Worm (Caenorhabditis elegans): ENCODE results near the gene cnc-1.

Gene cnc-1

ce11 chrV:1460069-1460468, 16.0 kb upstream of the cnc-1 start, which contains the start of gene hacd-1:
TSS of gene hacd-1 (plus strand) at chrV:1460369.
- no peak for TF ChIP-seq zip-8 (tag; optimal IDR thresholded peaks at IDR 0.05)
- no peak for TF ChIP-seq pha-4 (tag; optimal IDR thresholded peaks at IDR 0.05)
- no peak for TF ChIP-seq cnd-1 (tag; optimal IDR thresholded peaks at IDR 0.05)
- TF ChIP-seq nhr-28 (tag; optimal IDR thresholded peaks at IDR 0.05): no peak
- no peak for TF ChIP-seq unc-62 (GFP tag; optimal IDR thresholded peaks at IDR 0.05)
- TF ChIP-seq lin-32 (GFP tag; optimal IDR thresholded peaks at IDR 0.05): no peak
- no peak for TF ChIP-seq elt-1 (tag; optimal IDR thresholded peaks at IDR 0.05; ENCODE audit: borderline replicate concordance, insufficient read depth)
- TF ChIP-seq mab-5 (tag; optimal IDR thresholded peaks at IDR 0.05): no peak
- TF ChIP-seq M03D4.4 (tag; optimal IDR thresholded peaks at IDR 0.05): no peak
- TF ChIP-seq ceh-83 (GFP tag; optimal IDR thresholded peaks at IDR 0.05): no peak
- no peak for TF ChIP-seq nhr-12 (tag; optimal IDR thresholded peaks at IDR 0.05)
- no peak for TF ChIP-seq unc-120 (tag; optimal IDR thresholded peaks at IDR 0.05; ENCODE audit: poor library complexity, severe bottlenecking)
- no peak for TF ChIP-seq sptf-1 (tag; optimal IDR thresholded peaks at IDR 0.05)
- no peak for TF ChIP-seq nhr-237 (tag; optimal IDR thresholded peaks at IDR 0.05)
- no peak for TF ChIP-seq mls-2 (tag; optimal IDR thresholded peaks at IDR 0.05)

- no peak for TF ChIP-seq unc-62 (GFP tag; optimal IDR thresholded peaks at IDR 0.05)
- TF ChIP-seq lin-13 (tag; optimal IDR thresholded peaks at IDR 0.05): no peak
- no peak for TF ChIP-seq nhr-76 (tag; optimal IDR thresholded peaks at IDR 0.05)
- no peak for TF ChIP-seq unc-120 (tag; optimal IDR thresholded peaks at IDR 0.05; ENCODE audit: poor library complexity, severe bottlenecking)
Measured at ce11 chrV:1459374-1459926, 15.4 kb upstream of the cnc-1 start.

DNA sequence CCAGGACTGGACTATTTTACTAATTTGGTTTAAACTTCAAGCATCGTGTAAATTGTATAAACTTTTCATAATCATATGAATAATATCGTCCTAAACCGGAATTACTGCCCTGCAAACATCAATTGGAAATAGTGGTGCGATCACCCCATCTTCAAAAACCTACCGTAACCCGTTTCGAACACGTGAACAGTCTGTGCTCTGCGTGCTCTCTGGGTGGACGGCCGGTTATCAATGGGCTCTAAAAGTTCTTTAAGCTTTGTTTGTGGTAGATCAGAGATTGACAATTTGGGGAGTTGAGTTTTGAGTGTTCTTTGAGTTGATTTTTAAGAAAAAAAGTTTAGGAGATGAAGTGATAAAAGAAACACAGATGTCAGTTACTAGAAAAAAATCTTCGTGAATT, 12.5 kb upstream of the cnc-1 start:
- no peak for TF ChIP-seq mab-5 (tag; optimal IDR thresholded peaks at IDR 0.05)
- no peak for TF ChIP-seq zip-8 (tag; optimal IDR thresholded peaks at IDR 0.05)
- TF ChIP-seq ham-2 (GFP tag; optimal IDR thresholded peaks at IDR 0.05): no peak
- TF ChIP-seq ces-1 (GFP tag; optimal IDR thresholded peaks at IDR 0.05): no peak
- no peak for TF ChIP-seq sem-2 (GFP tag; optimal IDR thresholded peaks at IDR 0.05)
- no peak for TF ChIP-seq nhr-2 (tag; optimal IDR thresholded peaks at IDR 0.05)
- TF ChIP-seq unc-120 (tag; optimal IDR thresholded peaks at IDR 0.05; ENCODE audit: poor library complexity, severe bottlenecking): no peak

- no peak for TF ChIP-seq elt-1 (tag; optimal IDR thresholded peaks at IDR 0.05; ENCODE audit: borderline replicate concordance, insufficient read depth)
- TF ChIP-seq unc-120 (tag; optimal IDR thresholded peaks at IDR 0.05; ENCODE audit: poor library complexity, severe bottlenecking): no peak
- TF ChIP-seq lin-13 (tag; optimal IDR thresholded peaks at IDR 0.05): no peak
- TF ChIP-seq unc-39 (tag; optimal IDR thresholded peaks at IDR 0.05): no peak
- no peak for TF ChIP-seq ceh-39 (tag; optimal IDR thresholded peaks at IDR 0.05)
- TF ChIP-seq nhr-28 (tag; optimal IDR thresholded peaks at IDR 0.05): no peak
- no peak for TF ChIP-seq unc-62 (GFP tag; optimal IDR thresholded peaks at IDR 0.05)
- no peak for TF ChIP-seq lsy-2 (tag; optimal IDR thresholded peaks at IDR 0.05)
- TF ChIP-seq snpc-4 (tag; optimal IDR thresholded peaks at IDR 0.05): no peak
- no peak for TF ChIP-seq mep-1 (tag; optimal IDR thresholded peaks at IDR 0.05)
- TF ChIP-seq flh-1 (GFP tag; optimal IDR thresholded peaks at IDR 0.05): no peak
- TF ChIP-seq mab-5 (tag; optimal IDR thresholded peaks at IDR 0.05): no peak
- no peak for TF ChIP-seq ztf-11 (tag; optimal IDR thresholded peaks at IDR 0.05)
- TF ChIP-seq bed-3 (GFP tag; optimal IDR thresholded peaks at IDR 0.05): no peak
- TF ChIP-seq ces-1 (GFP tag; optimal IDR thresholded peaks at IDR 0.05): no peak
- TF ChIP-seq nhr-2 (tag; optimal IDR thresholded peaks at IDR 0.05): no peak
- no peak for TF ChIP-seq M03D4.4 (tag; optimal IDR thresholded peaks at IDR 0.05)
- TF ChIP-seq sptf-1 (tag; optimal IDR thresholded peaks at IDR 0.05): no peak
Measured at ce11 chrV:1455280-1455679, 11.2 kb upstream of the cnc-1 start.

DNA sequence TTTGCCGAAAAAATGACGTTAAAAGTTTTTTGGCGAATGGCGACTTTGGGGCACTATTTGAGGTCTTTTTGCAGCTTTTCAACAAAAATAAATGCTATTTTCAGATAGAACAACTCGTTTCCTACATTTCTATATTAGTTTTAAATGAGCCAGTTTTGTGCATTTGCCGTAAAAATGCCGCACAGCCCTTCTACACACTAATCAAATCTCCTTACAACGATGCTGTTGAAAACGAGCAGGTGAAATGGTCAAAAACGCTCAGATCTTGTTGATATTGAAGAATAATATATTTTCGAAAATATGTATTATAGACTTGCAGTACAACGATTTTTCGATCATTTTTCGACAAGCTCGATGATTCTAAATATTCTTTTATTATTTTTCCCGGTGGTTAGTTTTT, 10.7 kb upstream of the cnc-1 start, which contains the start of gene chil-14:
chil-14 (plus strand) TSS at position 301 of the 400 bp plus-strand sequence.
- no peak for TF ChIP-seq lin-32 (GFP tag; optimal IDR thresholded peaks at IDR 0.05)
- no peak for TF ChIP-seq tbx-8 (GFP tag; optimal IDR thresholded peaks at IDR 0.05)
- TF ChIP-seq unc-120 (tag; optimal IDR thresholded peaks at IDR 0.05; ENCODE audit: poor library complexity, severe bottlenecking): no peak
- no peak for TF ChIP-seq mls-2 (tag; optimal IDR thresholded peaks at IDR 0.05)
- no peak for TF ChIP-seq ceh-39 (tag; optimal IDR thresholded peaks at IDR 0.05)
- TF ChIP-seq ces-1 (GFP tag; optimal IDR thresholded peaks at IDR 0.05): no peak
